Fruit fly (Drosophila melanogaster) whole organism, embryonic: ENCODE results near the gene Ant2.

Experiments
- CG6854 ChIP-seq: fragments of 200-800 bp; sonication (Bioruptor generic); optimal IDR thresholded peaks from 3 replicates; lab custom pipeline; 2017; ENCODE audit warnings: missing biosample characterization, mild to moderate bottlenecking, missing genetic modification characterization
- Chrac-16 ChIP-seq: fragments of 200-800 bp; sonication (Bioruptor generic); optimal IDR thresholded peaks from 3 replicates; lab custom pipeline; 2016; ENCODE audit warnings: missing biosample characterization, missing genetic modification characterization
- Sox102F ChIP-seq: fragments of 200-800 bp; sonication (Bioruptor generic); optimal IDR thresholded peaks from 2 replicates; lab custom pipeline; 2018; ENCODE audit warnings: missing biosample characterization, mild to moderate bottlenecking, missing genetic modification characterization, moderate library complexity
- cg ChIP-seq: fragments of 200-800 bp; sonication (Bioruptor generic); optimal IDR thresholded peaks from 3 replicates; lab custom pipeline; 2019; ENCODE audit warnings: missing biosample characterization, mild to moderate bottlenecking, missing genetic modification characterization, moderate library complexity
- sens-2 ChIP-seq: fragments of 200-800 bp; sonication (Bioruptor generic); IDR thresholded peaks from 2 replicates; pipeline ENCODE4 v1.3.6; 2022; ENCODE audit warnings: missing biosample characterization, missing genetic modification characterization
- zf30C ChIP-seq: fragments of 200-800 bp; sonication (Bioruptor generic); optimal IDR thresholded peaks from 3 replicates; lab custom pipeline; 2018; ENCODE audit warnings: missing biosample characterization, mild to moderate bottlenecking, missing genetic modification characterization

dm6 chrX:10744315-10744767, 42.4 kb downstream of the Ant2 start, which contains the start of gene ras:
- TF ChIP-seq CG6854 (no peak), Chrac-16 (GFP tag; lab: Kevin White, UChicago) (no peak), cg (GFP tag; lab: Kevin White, UChicago) (peak; percentile 77), sens-2 (GFP tag; lab: Robert Waterston, UW) (no peak), Sox102F (no peak), zf30C (GFP tag; lab: Kevin White, UChicago) (no peak)
